Worm (Caenorhabditis elegans) whole organism, L4 larva: ENCODE results near the gene srbc-41.

Experiments
- D1046.2 ChIP-seq: fragments of 200-800 bp; sonication (Bioruptor generic); IDR thresholded peaks from 2 replicates; pipeline ENCODE4 v1.3.6; 2022; ENCODE audit warnings: missing genetic modification characterization, missing compliant biosample characterization
- arid-1 ChIP-seq: fragments of 200-800 bp; sonication (Bioruptor generic); conservative IDR thresholded peaks from 2 replicates; pipeline ENCODE4 v1.3.6; 2022; ENCODE audit warnings: missing genetic modification reagents, missing genetic modification characterization, missing compliant biosample characterization
- ces-1 ChIP-seq: fragments of 150-350 bp; sonication (generic microtip); optimal IDR thresholded peaks from 4 replicates; lab custom pipeline; 2014; ENCODE audit warnings: missing biosample characterization, missing genetic modification reagents, missing genetic modification characterization
- dmd-8 ChIP-seq: fragments of 200-800 bp; sonication (Bioruptor generic); IDR thresholded peaks from 2 replicates; pipeline ENCODE4 v1.3.6; 2022; ENCODE audit warnings: missing genetic modification characterization, missing compliant biosample characterization
- fkh-10 ChIP-seq: fragments of 150-350 bp; optimal IDR thresholded peaks from 2 replicates; lab custom pipeline; 2014; ENCODE audit warnings: missing biosample characterization, missing genetic modification reagents, missing genetic modification characterization
- mdl-1 ChIP-seq, 2 experiments: fragments of 150-350 bp in 1 of 2; sonication (generic microtip) in 1 of 2; optimal IDR thresholded peaks; 2 replicates each; lab custom pipeline; 2014 to 2017; ENCODE audit warnings: missing biosample characterization in 2 of 2, missing genetic modification characterization in 2 of 2
- nhr-10 ChIP-seq: fragments of 150-350 bp; optimal IDR thresholded peaks from 2 replicates; lab custom pipeline; 2014; ENCODE audit warnings: missing biosample characterization, missing genetic modification characterization
- skn-1 ChIP-seq: fragments of 150-350 bp; optimal IDR thresholded peaks from 2 replicates; lab custom pipeline; 2014; ENCODE audit warnings: missing biosample characterization, missing genetic modification characterization
- zag-1 ChIP-seq: fragments of 150-350 bp; optimal IDR thresholded peaks from 2 replicates; lab custom pipeline; 2014; ENCODE audit warnings: missing biosample characterization, missing genetic modification characterization

ce11 chrV:1577092-1577709, 37.4 kb downstream of the srbc-41 start:
- TF ChIP-seq nhr-10 (tag; lab: Kevin White, UChicago), result no peak
- TF ChIP-seq fkh-10 (GFP tag; lab: Kevin White, UChicago), result no peak
- TF ChIP-seq D1046.2 (GFP tag; lab: Robert Waterston, UW), result no peak
- no peak for TF ChIP-seq mdl-1 (tag; optimal IDR thresholded peaks at IDR 0.05; lab: Kevin White, UChicago)
- TF ChIP-seq arid-1 (GFP tag; lab: Robert Waterston, UW), result no peak
- no peak for TF ChIP-seq zag-1 (tag; lab: Kevin White, UChicago)
- TF ChIP-seq skn-1, result no peak
- TF ChIP-seq ces-1 (GFP tag; lab: Kevin White, UChicago), result no peak
- TF ChIP-seq dmd-8 (GFP tag; lab: Robert Waterston, UW), result no peak
